Fruit fly (Drosophila melanogaster): ENCODE measurements around the gene BG642163.

DNA sequence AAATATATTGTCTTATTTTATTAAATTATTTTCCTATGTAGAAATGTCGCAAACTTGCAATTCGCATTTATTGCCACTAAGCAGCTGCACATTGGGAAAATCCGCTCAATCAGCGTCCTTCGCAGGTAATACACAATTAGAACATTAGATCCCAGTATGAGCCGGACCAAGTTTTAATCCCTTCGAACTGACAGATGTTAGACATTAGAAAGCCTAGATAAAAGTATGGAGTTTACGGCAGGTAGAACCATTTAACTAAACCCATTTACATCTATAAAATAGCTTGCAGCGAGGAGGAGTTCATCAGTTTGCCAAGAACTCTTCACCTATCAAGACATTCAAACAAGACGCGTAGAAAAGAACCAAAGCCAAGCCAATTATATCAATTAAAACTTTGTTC lies 46.1 kb downstream of the BG642163 start, which contains the start of gene Elba3:
- TF ChIP-seq CG4318 (GFP tag; optimal IDR thresholded peaks at IDR 0.05) (no peak), Blimp-1 (GFP tag; optimal IDR thresholded peaks at IDR 0.05) (no peak), Ets21C (GFP tag; optimal IDR thresholded peaks at IDR 0.05) (no peak), Hr39 (GFP tag; optimal IDR thresholded peaks at IDR 0.05) (no peak), svp (GFP tag) (no peak)
